Fruit fly (Drosophila melanogaster) whole organism, embryonic: Measurements from ENCODE around the gene Cont.
A peak's percentile ranks its signal among the peaks of the same experiment; 100 is the strongest.

Source experiments
- Ada2b ChIP-seq: fragments of 200-800 bp; sonication (Bioruptor generic); IDR thresholded peaks from 2 replicates; pipeline ENCODE4 v1.3.6; 2022; ENCODE audit warnings: missing biosample characterization, missing genetic modification characterization
- Aef1 ChIP-seq: fragments of 200-800 bp; sonication (Bioruptor generic); IDR thresholded peaks from 3 replicates; pipeline ENCODE4 v1.3.6; 2022; ENCODE audit warnings: missing biosample characterization, missing genetic modification characterization
- Atf3 ChIP-seq: fragments of 200-800 bp; sonication (Bioruptor generic); optimal IDR thresholded peaks from 3 replicates; lab custom pipeline; 2016; ENCODE audit warnings: missing biosample characterization, missing genetic modification characterization
- B-H2 ChIP-seq: fragments of 200-800 bp; sonication (Bioruptor generic); optimal IDR thresholded peaks from 2 replicates; lab custom pipeline; 2018; ENCODE audit warnings: missing biosample characterization, mild to moderate bottlenecking, missing genetic modification characterization
- BEAF-32 ChIP-seq: fragments of 200-800 bp; sonication (Bioruptor generic); optimal IDR thresholded peaks from 3 replicates; lab custom pipeline; 2017; ENCODE audit warnings: missing biosample characterization, missing genetic modification characterization, mild to moderate bottlenecking, moderate library complexity, missing genetic modification reagents
- CG10267 ChIP-seq: fragments of 200-800 bp; sonication (Bioruptor generic); optimal IDR thresholded peaks from 2 replicates; lab custom pipeline; 2018; ENCODE audit warnings: missing biosample characterization, mild to moderate bottlenecking, missing genetic modification characterization, moderate library complexity
- CG10274 ChIP-seq: fragments of 200-800 bp; sonication (Bioruptor generic); optimal IDR thresholded peaks from 3 replicates; lab custom pipeline; 2017; ENCODE audit warnings: missing biosample characterization, mild to moderate bottlenecking, missing genetic modification characterization
- CG11456 ChIP-seq: fragments of 200-800 bp; sonication (Bioruptor generic); IDR thresholded peaks from 3 replicates; pipeline ENCODE4 v1.3.6; 2022; ENCODE audit warnings: missing biosample characterization, missing genetic modification characterization
- CG11723 ChIP-seq: fragments of 200-800 bp; sonication (Bioruptor generic); optimal IDR thresholded peaks from 2 replicates; lab custom pipeline; 2017; ENCODE audit warnings: missing biosample characterization, mild to moderate bottlenecking, missing genetic modification characterization
- CG13775 ChIP-seq: fragments of 200-800 bp; sonication (Bioruptor generic); optimal IDR thresholded peaks from 3 replicates; lab custom pipeline; 2017; ENCODE audit warnings: missing biosample characterization, mild to moderate bottlenecking, missing genetic modification characterization
- CG14965 ChIP-seq: fragments of 200-800 bp; sonication (Bioruptor generic); optimal IDR thresholded peaks from 2 replicates; lab custom pipeline; 2016; ENCODE audit warnings: missing biosample characterization, missing genetic modification characterization, borderline replicate concordance
- CG15073 ChIP-seq: fragments of 200-800 bp; sonication (Bioruptor generic); optimal IDR thresholded peaks from 2 replicates; lab custom pipeline; 2016; ENCODE audit warnings: missing biosample characterization, missing genetic modification characterization
- CG15269 ChIP-seq: fragments of 200-800 bp; sonication (Bioruptor generic); optimal IDR thresholded peaks from 2 replicates; lab custom pipeline; 2018; ENCODE audit warnings: missing biosample characterization, mild to moderate bottlenecking, missing genetic modification characterization, moderate library complexity
- CG17568 ChIP-seq: fragments of 200-800 bp; sonication (Bioruptor generic); optimal IDR thresholded peaks from 2 replicates; lab custom pipeline; 2018; ENCODE audit warnings: missing biosample characterization, mild to moderate bottlenecking, missing genetic modification characterization, moderate library complexity
- CG2116 ChIP-seq: fragments of 200-800 bp; sonication (Bioruptor generic); optimal IDR thresholded peaks from 3 replicates; lab custom pipeline; 2018; ENCODE audit warnings: missing biosample characterization, mild to moderate bottlenecking, missing genetic modification characterization
- CG2202 ChIP-seq: fragments of 200-800 bp; sonication (Bioruptor generic); optimal IDR thresholded peaks from 2 replicates; lab custom pipeline; 2018; ENCODE audit warnings: missing biosample characterization, mild to moderate bottlenecking, missing genetic modification characterization
- CG31441 ChIP-seq: fragments of 200-800 bp; sonication (Bioruptor generic); IDR thresholded peaks from 2 replicates; pipeline ENCODE4 v1.3.6; 2022; ENCODE audit warnings: missing biosample characterization, missing genetic modification characterization
- CG6254 ChIP-seq: fragments of 200-800 bp; sonication (Bioruptor generic); optimal IDR thresholded peaks from 3 replicates; lab custom pipeline; 2017; ENCODE audit warnings: mild to moderate bottlenecking, missing biosample characterization, missing genetic modification reagents, missing genetic modification characterization
- CG7372 ChIP-seq: fragments of 200-800 bp; sonication (Bioruptor generic); IDR thresholded peaks from 2 replicates; pipeline ENCODE4 v1.3.6; 2022; ENCODE audit warnings: missing biosample characterization, missing genetic modification characterization
- CG7745 ChIP-seq: fragments of 200-800 bp; sonication (Bioruptor generic); optimal IDR thresholded peaks from 2 replicates; lab custom pipeline; 2018; ENCODE audit warnings: missing biosample characterization, mild to moderate bottlenecking, missing genetic modification characterization, moderate library complexity
- CG7928 ChIP-seq: fragments of 200-800 bp; sonication (Bioruptor generic); optimal IDR thresholded peaks from 2 replicates; lab custom pipeline; 2017; ENCODE audit warnings: missing biosample characterization, mild to moderate bottlenecking, missing genetic modification characterization
- CG8765 ChIP-seq: fragments of 200-800 bp; sonication (Bioruptor generic); IDR thresholded peaks from 2 replicates; pipeline ENCODE4 v1.3.6; 2022; ENCODE audit warnings: missing biosample characterization, missing genetic modification characterization
- Hr51 ChIP-seq, 2 experiments: fragments of 200-800 bp; sonication (Bioruptor generic); optimal IDR thresholded peaks; 2 replicates in 1 of 2; 3 replicates in 1 of 2; lab custom pipeline; 2016 to 2018; ENCODE audit warnings: missing biosample characterization in 2 of 2, missing genetic modification characterization in 2 of 2, mild to moderate bottlenecking in 1 of 2, moderate library complexity in 1 of 2
- Hsf ChIP-seq: fragments of 200-800 bp; sonication (Bioruptor generic); optimal IDR thresholded peaks from 3 replicates; lab custom pipeline; 2016; ENCODE audit warnings: missing biosample characterization, missing genetic modification characterization
- Jarid2 ChIP-seq: fragments of 200-800 bp; sonication (Bioruptor generic); optimal IDR thresholded peaks from 3 replicates; lab custom pipeline; 2017; ENCODE audit warnings: mild to moderate bottlenecking, missing biosample characterization, missing genetic modification reagents, missing genetic modification characterization
- MESR4 ChIP-seq: fragments of 200-800 bp; sonication (Bioruptor generic); optimal IDR thresholded peaks from 2 replicates; lab custom pipeline; 2018; ENCODE audit warnings: missing biosample characterization, mild to moderate bottlenecking, missing genetic modification characterization, moderate library complexity
- Max ChIP-seq: fragments of 200-800 bp; sonication (Bioruptor generic); optimal IDR thresholded peaks from 2 replicates; lab custom pipeline; 2016; ENCODE audit warnings: missing biosample characterization, mild to moderate bottlenecking, missing genetic modification characterization
- NC2β ChIP-seq: fragments of 200-800 bp; sonication (Bioruptor generic); optimal IDR thresholded peaks from 2 replicates; lab custom pipeline; 2016; ENCODE audit warnings: missing biosample characterization, missing genetic modification characterization
- ase ChIP-seq: fragments of 200-800 bp; sonication (Bioruptor generic); IDR thresholded peaks from 3 replicates; pipeline ENCODE4 v1.3.6; 2022; ENCODE audit warnings: missing biosample characterization, missing genetic modification characterization
- ato ChIP-seq: fragments of 200-800 bp; sonication (Bioruptor generic); IDR thresholded peaks from 2 replicates; pipeline ENCODE4 v1.3.6; 2022; ENCODE audit warnings: missing biosample characterization, missing genetic modification characterization; ENCODE audit not compliant: partially characterized antibody
- az2 ChIP-seq: fragments of 200-800 bp; sonication (Bioruptor generic); optimal IDR thresholded peaks from 3 replicates; lab custom pipeline; 2016; ENCODE audit warnings: missing biosample characterization, missing genetic modification characterization
- bowl ChIP-seq: fragments of 200-800 bp; sonication (Bioruptor generic); IDR thresholded peaks from 2 replicates; pipeline ENCODE4 v1.3.6; 2022; ENCODE audit warnings: missing biosample characterization, missing genetic modification characterization
- cg ChIP-seq: fragments of 200-800 bp; sonication (Bioruptor generic); optimal IDR thresholded peaks from 3 replicates; lab custom pipeline; 2019; ENCODE audit warnings: missing biosample characterization, mild to moderate bottlenecking, missing genetic modification characterization, moderate library complexity
- dimm ChIP-seq: fragments of 200-800 bp; sonication (Bioruptor generic); IDR thresholded peaks from 2 replicates; pipeline ENCODE4 v1.3.6; 2022; ENCODE audit warnings: missing biosample characterization, missing genetic modification characterization
- gcm2 ChIP-seq: fragments of 200-800 bp; sonication (Bioruptor generic); optimal IDR thresholded peaks from 2 replicates; lab custom pipeline; 2016; ENCODE audit warnings: missing biosample characterization, missing genetic modification characterization
- gt ChIP-seq: fragments of 200-800 bp; sonication (Bioruptor generic); IDR thresholded peaks from 2 replicates; pipeline ENCODE4 v1.3.6; 2022; ENCODE audit warnings: missing biosample characterization, missing genetic modification characterization
- inv ChIP-seq: fragments of 200-800 bp; sonication (Bioruptor generic); IDR thresholded peaks from 2 replicates; pipeline ENCODE4 v1.3.6; 2022; ENCODE audit warnings: missing biosample characterization, missing genetic modification characterization; ENCODE audit not compliant: partially characterized antibody
- mld ChIP-seq: fragments of 200-800 bp; sonication (Bioruptor generic); IDR thresholded peaks from 3 replicates; pipeline ENCODE4 v1.3.6; 2022; ENCODE audit warnings: missing biosample characterization, missing genetic modification characterization; ENCODE audit not compliant: partially characterized antibody
- row ChIP-seq: fragments of 200-800 bp; sonication (Bioruptor generic); IDR thresholded peaks from 3 replicates; pipeline ENCODE4 v1.3.6; 2022; ENCODE audit warnings: missing biosample characterization, missing genetic modification characterization
- slou ChIP-seq: fragments of 200-800 bp; sonication (Bioruptor generic); optimal IDR thresholded peaks from 3 replicates; lab custom pipeline; 2016; ENCODE audit warnings: missing biosample characterization, missing genetic modification characterization
- slp2 ChIP-seq: fragments of 200-800 bp; sonication (Bioruptor generic); optimal IDR thresholded peaks from 2 replicates; lab custom pipeline; 2016; ENCODE audit warnings: missing biosample characterization, missing genetic modification characterization
- ssp ChIP-seq: fragments of 200-800 bp; sonication (Bioruptor generic); IDR thresholded peaks from 2 replicates; pipeline ENCODE4 v1.3.6; 2022; ENCODE audit warnings: missing biosample characterization, missing genetic modification characterization
- stc ChIP-seq: fragments of 200-800 bp; sonication (Bioruptor generic); IDR thresholded peaks from 2 replicates; pipeline ENCODE4 v1.3.6; 2022; ENCODE audit warnings: missing biosample characterization, missing genetic modification characterization
- tap ChIP-seq: fragments of 200-800 bp; optimal IDR thresholded peaks from 3 replicates; lab custom pipeline; 2019; ENCODE audit warnings: missing biosample characterization, mild to moderate bottlenecking, missing genetic modification characterization, moderate library complexity
- tll ChIP-seq, 2 experiments: fragments of 200-800 bp in 1 of 2; fragments of >200 bp in 1 of 2; sonication (Bioruptor generic) in 1 of 2; optimal IDR thresholded peaks; 2 replicates each; lab custom pipeline; 2017 to 2019; ENCODE audit warnings: missing biosample characterization in 2 of 2, missing genetic modification characterization in 2 of 2, mild to moderate bottlenecking in 1 of 2, moderate library complexity in 1 of 2
- toy ChIP-seq: fragments of 200-800 bp; sonication (Bioruptor generic); IDR thresholded peaks from 2 replicates; pipeline ENCODE4 v1.3.6; 2022; ENCODE audit warnings: missing biosample characterization, missing genetic modification characterization
- unc-4 ChIP-seq: fragments of 200-800 bp; sonication (Bioruptor generic); IDR thresholded peaks from 2 replicates; pipeline ENCODE4 v1.3.6; 2022; ENCODE audit warnings: missing biosample characterization, missing genetic modification characterization; ENCODE audit not compliant: partially characterized antibody
- wek ChIP-seq: fragments of 200-800 bp; sonication (Bioruptor generic); optimal IDR thresholded peaks from 3 replicates; lab custom pipeline; 2018; ENCODE audit warnings: missing biosample characterization, mild to moderate bottlenecking, missing genetic modification characterization, moderate library complexity
- zfh1 ChIP-seq: fragments of 200-800 bp; sonication (Bioruptor generic); IDR thresholded peaks from 3 replicates; pipeline ENCODE4 v1.3.6; 2022; ENCODE audit warnings: missing biosample characterization, missing genetic modification characterization

Gene Cont

dm6 chr3R:4433441-4434077 is 52.5 kb downstream of the Cont start, which contains the start of the genes eIF3a and CG1074 (continued):
- TF ChIP-seq CG13775 (GFP tag; lab: Kevin White, UChicago): peak; percentile 71
- TF ChIP-seq CG6254 (GFP tag; lab: Kevin White, UChicago): no peak
- no peak for TF ChIP-seq CG14965
- peak in 1 of 2 experiments; percentile 72 for TF ChIP-seq Hr51 (GFP tag; optimal IDR thresholded peaks at IDR 0.05; lab: Kevin White, UChicago)
- TF ChIP-seq B-H2 (GFP tag; lab: Kevin White, UChicago): peak; percentile 89
- TF ChIP-seq mld (GFP tag; lab: Robert Waterston, UW): peak; percentile 96
- no peak for TF ChIP-seq CG17568 (GFP tag; lab: Kevin White, UChicago)
- TF ChIP-seq CG11456 (GFP tag; lab: Robert Waterston, UW): peak; percentile 86
- TF ChIP-seq CG10274 (GFP tag; lab: Kevin White, UChicago): peak; percentile 39
- no peak for TF ChIP-seq Aef1
- TF ChIP-seq CG31441 (GFP tag; lab: Robert Waterston, UW): no peak; the same call in 1 of the 2 replicates
- TF ChIP-seq stc (GFP tag; lab: Robert Waterston, UW): peak; percentile 55; the same call in 1 of the 2 replicates
- peak; percentile 100 for TF ChIP-seq CG2116 (GFP tag; lab: Kevin White, UChicago)
- TF ChIP-seq Hsf: peak; percentile 65
- TF ChIP-seq row (GFP tag; lab: Robert Waterston, UW): peak; percentile 63
- peak; percentile 99 for TF ChIP-seq BEAF-32
- TF ChIP-seq wek (GFP tag; lab: Kevin White, UChicago): peak; percentile 65
- TF ChIP-seq CG15073: no peak
- TF ChIP-seq slou (GFP tag; lab: Kevin White, UChicago): peak; percentile 6
- peak; percentile 7; the same call in 1 of the 2 replicates for TF ChIP-seq gt
- TF ChIP-seq cg (GFP tag; lab: Kevin White, UChicago): peak; percentile 9
- peak; percentile 70 for TF ChIP-seq NC2β (GFP tag; lab: Kevin White, UChicago)
- TF ChIP-seq Max: peak; percentile 93
- peak; percentile 44 for TF ChIP-seq CG2202 (tag; lab: Kevin White, UChicago)
- TF ChIP-seq tll (GFP tag; optimal IDR thresholded peaks at IDR 0.05; lab: Kevin White, UChicago): peak in 1 of 2 experiments; percentile 68
- TF ChIP-seq CG8765: no peak
- peak; percentile 51 for TF ChIP-seq gcm2
- TF ChIP-seq CG11723 (GFP tag; lab: Kevin White, UChicago): peak; percentile 59
- peak; percentile 84 for TF ChIP-seq CG7928 (GFP tag; lab: Kevin White, UChicago)
- no peak for TF ChIP-seq bowl (GFP tag; lab: Robert Waterston, UW)
- peak; percentile 35 for TF ChIP-seq slp2 (GFP tag; lab: Kevin White, UChicago)
- 0 out of 2 replicates have a peak, but pooled peaks have one; percentile 19 for TF ChIP-seq dimm (GFP tag; lab: Robert Waterston, UW)
- peak; percentile 96 for TF ChIP-seq unc-4 (GFP tag; lab: Robert Waterston, UW)
- peak; percentile 98 for TF ChIP-seq ato (GFP tag; lab: Robert Waterston, UW)
- peak; percentile 30 for TF ChIP-seq az2 (GFP tag; lab: Kevin White, UChicago)
- TF ChIP-seq ssp (GFP tag; lab: Robert Waterston, UW): peak; percentile 50
- peak; percentile 48; the same call in 1 of the 3 replicates for TF ChIP-seq ase
- TF ChIP-seq Atf3 (GFP tag; lab: Kevin White, UChicago): peak; percentile 15
- peak; percentile 69 for TF ChIP-seq CG10267 (tag; lab: Kevin White, UChicago)
- no peak for TF ChIP-seq tap (tag; lab: Kevin White, UChicago)
- peak; percentile 15 for TF ChIP-seq CG7745
- TF ChIP-seq CG7372 (GFP tag; lab: Robert Waterston, UW): peak; percentile 60
- TF ChIP-seq Jarid2 (GFP tag; lab: Kevin White, UChicago): no peak
- peak; percentile 96 for TF ChIP-seq inv (GFP tag; lab: Robert Waterston, UW)
- peak; percentile 60 for TF ChIP-seq toy (GFP tag; lab: Robert Waterston, UW)
- TF ChIP-seq CG15269 (tag; lab: Kevin White, UChicago): no peak
- TF ChIP-seq Ada2b (GFP tag; lab: Robert Waterston, UW): peak; percentile 48
- peak; percentile 98 for TF ChIP-seq MESR4
- peak; percentile 74; the same call in 2 of the 3 replicates for TF ChIP-seq zfh1 (GFP tag; lab: Robert Waterston, UW)
